Worm (Caenorhabditis elegans) whole organism, L4 larva: ENCODE data around the gene T16H12.2.

Experiments
- Y75B8A.6 ChIP-seq: fragments of 200-800 bp; sonication (Bioruptor generic); IDR thresholded peaks from 2 replicates; pipeline ENCODE4 v1.3.6; 2022; ENCODE audit warnings: missing genetic modification reagents, missing genetic modification characterization, missing compliant biosample characterization
- aly-2 ChIP-seq: sonication (generic microtip); optimal IDR thresholded peaks from 2 replicates; lab custom pipeline; 2018; ENCODE audit warnings: missing biosample characterization, missing genetic modification characterization
- ceh-28 ChIP-seq: fragments of 150-350 bp; optimal IDR thresholded peaks from 2 replicates; lab custom pipeline; 2014; ENCODE audit warnings: missing biosample characterization, missing genetic modification reagents, missing genetic modification characterization
- daf-16 ChIP-seq, 3 experiments: sonication (generic microtip); optimal IDR thresholded peaks; 2 replicates each; lab custom pipeline; 2016 to 2017; ENCODE audit warnings: missing genetic modification characterization in 3 of 3, missing genetic modification reagents in 3 of 3, mild to moderate bottlenecking in 2 of 3, missing compliant biosample characterization in 2 of 3, missing biosample characterization in 1 of 3, moderate library complexity in 1 of 3
- dpl-1 ChIP-seq: fragments of 150-350 bp; optimal IDR thresholded peaks from 2 replicates; lab custom pipeline; 2014; ENCODE audit warnings: missing biosample characterization, missing genetic modification reagents, missing genetic modification characterization
- egl-27 ChIP-seq: sonication (generic microtip); optimal IDR thresholded peaks from 3 replicates; lab custom pipeline; 2017; ENCODE audit warnings: missing biosample characterization, missing genetic modification reagents, missing genetic modification characterization
- lin-15B ChIP-seq: fragments of 150-350 bp; sonication (generic microtip); optimal IDR thresholded peaks from 3 replicates; lab custom pipeline; 2014; ENCODE audit warnings: missing biosample characterization, missing genetic modification characterization
- nhr-28 ChIP-seq: fragments of 150-350 bp; optimal IDR thresholded peaks from 2 replicates; lab custom pipeline; 2014; ENCODE audit warnings: missing biosample characterization, missing genetic modification characterization
- nhr-76 ChIP-seq: fragments of 150-350 bp; optimal IDR thresholded peaks from 2 replicates; lab custom pipeline; 2014; ENCODE audit warnings: missing biosample characterization, missing genetic modification characterization
- nhr-77 ChIP-seq: fragments of 150-350 bp; optimal IDR thresholded peaks from 2 replicates; lab custom pipeline; 2014; ENCODE audit warnings: missing biosample characterization, missing genetic modification characterization
- skn-1 ChIP-seq: fragments of 150-350 bp; optimal IDR thresholded peaks from 2 replicates; lab custom pipeline; 2014; ENCODE audit warnings: missing biosample characterization, missing genetic modification characterization
- snpc-4 ChIP-seq: fragments of 150-350 bp; optimal IDR thresholded peaks from 2 replicates; lab custom pipeline; 2014; ENCODE audit warnings: missing biosample characterization, missing genetic modification characterization
- zip-2 ChIP-seq: fragments of 150-350 bp; optimal IDR thresholded peaks from 2 replicates; lab custom pipeline; 2014; ENCODE audit warnings: missing biosample characterization, missing genetic modification characterization

ce11 chrIII:10114662-10115061 is 28.6 kb downstream of the T16H12.2 start, which contains the start of the genes ZK1128.1 and mett-10:
- TF ChIP-seq nhr-77 (tag; lab: Kevin White, UChicago) (no peak), aly-2 (no peak), nhr-28 (tag; lab: Kevin White, UChicago) (no peak), daf-16 (GFP tag; optimal IDR thresholded peaks at IDR 0.05; lab: Kevin White, UChicago) (no peak), daf-16 (tag; optimal IDR thresholded peaks at IDR 0.05; lab: Kevin White, UChicago) (no peak), ceh-28 (tag; lab: Kevin White, UChicago) (no peak), egl-27 (no peak), snpc-4 (tag; lab: Kevin White, UChicago) (no peak), nhr-76 (tag; lab: Kevin White, UChicago) (no peak), skn-1 (no peak), Y75B8A.6 (GFP tag; lab: Robert Waterston, UW) (no peak), lin-15B (tag; lab: Kevin White, UChicago) (no peak), dpl-1 (GFP tag; lab: Kevin White, UChicago) (peak; percentile 33), zip-2 (tag; lab: Kevin White, UChicago) (no peak)
